Worm (Caenorhabditis elegans): ENCODE data around the gene slt-1.

slt-1 gene

DNA sequence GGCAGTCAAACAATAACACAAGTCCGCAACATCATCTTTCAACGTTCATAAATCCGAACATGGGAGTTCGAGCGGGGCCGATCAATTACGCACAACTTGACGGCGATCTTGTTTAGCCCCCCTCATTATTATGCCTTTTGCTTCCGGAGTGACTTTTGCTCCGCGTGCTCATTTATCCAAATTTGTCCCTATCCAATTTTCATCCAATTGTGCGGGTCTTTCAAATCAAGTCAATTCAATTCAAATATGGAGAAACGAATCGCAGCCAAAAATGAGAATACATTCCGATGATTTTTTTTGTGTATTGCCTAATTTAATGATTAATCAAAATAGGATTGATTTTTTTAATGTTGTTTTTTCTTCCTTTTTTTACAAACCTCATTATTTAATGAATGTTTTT, 11.7 kb upstream of the slt-1 start:
- no peak for TF ChIP-seq F44E2.7 (GFP tag; IDR thresholded peaks at IDR 0.05)
- TF ChIP-seq saeg-2 (GFP tag; IDR thresholded peaks at IDR 0.05), result no peak
- no peak for TF ChIP-seq daf-12 (tag; optimal IDR thresholded peaks at IDR 0.05)
- TF ChIP-seq nhr-25 (tag; optimal IDR thresholded peaks at IDR 0.05; ENCODE audit: borderline replicate concordance, insufficient read depth), result no peak
- peak in 1 of 2 experiments; percentile 12 for TF ChIP-seq unc-62 (GFP tag; optimal IDR thresholded peaks at IDR 0.05 in 1 of 2)
- no peak for TF ChIP-seq unc-62 (tag; optimal IDR thresholded peaks at IDR 0.05)

DNA sequence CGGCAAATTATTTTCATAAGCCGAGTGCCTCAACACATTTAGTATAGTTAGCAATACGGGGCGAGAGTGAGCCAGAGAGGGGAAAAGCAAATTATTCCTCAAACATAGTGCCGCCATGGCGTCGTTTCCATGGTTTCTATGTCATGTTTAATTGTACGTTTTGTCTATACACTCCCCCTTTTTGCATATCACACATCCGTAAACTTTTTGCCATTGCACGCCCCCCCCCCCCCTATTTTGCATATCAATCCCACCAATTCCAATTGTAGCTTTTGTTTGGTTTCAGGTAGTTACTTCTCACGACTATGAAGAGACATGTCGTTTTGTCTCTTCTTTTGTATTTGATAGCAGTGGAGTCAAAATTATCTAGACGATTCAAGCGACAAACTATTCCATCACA, 10.1 kb upstream of the slt-1 start, which contains the start of gene C26G2.2:
TSS of gene C26G2.2 (plus strand) at position 301 of the 400 bp plus-strand sequence.
- no peak for TF ChIP-seq mdt-29 (GFP tag; IDR thresholded peaks at IDR 0.05)
- peak in 1 of 2 experiments; percentile 71 for TF ChIP-seq unc-62 (GFP tag; optimal IDR thresholded peaks at IDR 0.05 in 1 of 2)
- no peak for TF ChIP-seq unc-62 (tag; optimal IDR thresholded peaks at IDR 0.05)
- no peak for TF ChIP-seq F49E8.2 (tag; optimal IDR thresholded peaks at IDR 0.05; ENCODE audit: borderline replicate concordance)

DNA sequence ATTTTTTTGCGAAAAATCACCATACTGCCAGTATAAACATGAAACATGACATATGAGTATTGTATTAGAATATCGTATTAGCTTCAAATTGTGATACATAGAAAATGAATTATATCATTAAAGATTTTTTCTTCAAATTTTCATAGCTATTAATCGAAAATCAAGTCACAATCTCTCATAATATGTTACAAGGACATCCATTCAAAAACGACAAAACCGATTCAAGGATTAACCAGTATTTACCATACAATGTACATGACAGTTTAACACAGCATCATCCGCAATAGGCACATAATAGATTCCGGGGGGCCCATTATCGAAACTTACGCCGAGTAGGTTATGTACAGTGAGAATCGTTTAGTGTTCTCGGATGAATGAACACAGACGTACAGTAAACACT, 2.8 kb upstream of the slt-1 start:
- peak; percentile 87 for TF ChIP-seq aha-1 (tag)
- TF ChIP-seq unc-62 (GFP tag; optimal IDR thresholded peaks at IDR 0.05 in 1 of 2), result peak in 1 of 2 experiments; percentile 55
- no peak for TF ChIP-seq unc-62 (tag; optimal IDR thresholded peaks at IDR 0.05)
- no peak for TF ChIP-seq lir-3 (tag; optimal IDR thresholded peaks at IDR 0.05)

DNA sequence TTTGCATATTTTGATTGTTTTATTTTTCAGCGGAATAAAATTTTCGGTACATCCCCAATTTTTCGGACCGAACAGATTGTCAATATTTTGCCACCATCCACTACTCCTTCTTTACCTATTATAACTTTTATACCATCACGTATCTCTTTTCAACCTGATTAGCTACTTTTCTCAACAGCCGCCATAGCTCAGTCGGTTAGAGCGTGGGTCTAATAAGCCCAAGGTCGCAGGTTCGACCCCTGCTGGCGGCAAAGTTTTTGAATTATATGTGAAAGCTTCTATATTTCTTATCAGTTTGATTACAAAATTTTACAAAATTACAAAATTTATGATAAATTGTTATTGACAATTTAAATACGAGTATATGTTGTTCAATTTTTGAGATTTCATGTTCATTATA, 4.9 kb downstream of the slt-1 start:
- no peak for TF ChIP-seq daf-19 (GFP tag; conservative IDR thresholded peaks at IDR 0.05)
- TF ChIP-seq nhr-41 (GFP tag; IDR thresholded peaks at IDR 0.05), result 0 out of 2 replicates have a peak, but pooled peaks have one; percentile 21
- peak; percentile 73 for TF ChIP-seq snpc-1.2 (GFP tag; IDR thresholded peaks at IDR 0.05)
- TF ChIP-seq ZK546.5 (tag; optimal IDR thresholded peaks at IDR 0.05), result no peak
- TF ChIP-seq daf-16 (GFP tag; optimal IDR thresholded peaks at IDR 0.05), result peak; percentile 9 to 47
- no peak for TF ChIP-seq daf-16 (tag; optimal IDR thresholded peaks at IDR 0.05)
- TF ChIP-seq php-3 (GFP tag; IDR thresholded peaks at IDR 0.05), result no peak
- no peak for TF ChIP-seq Y105C5A.15 (GFP tag; IDR thresholded peaks at IDR 0.05)
- TF ChIP-seq unc-62 (GFP tag; optimal IDR thresholded peaks at IDR 0.05 in 1 of 2), result no peak
- TF ChIP-seq unc-62 (tag; optimal IDR thresholded peaks at IDR 0.05), result no peak
- TF ChIP-seq vab-7 (GFP tag; IDR thresholded peaks at IDR 0.05), result peak; percentile 54; the same call in 1 of the 2 replicates
- 0 out of 4 replicates have a peak, but pooled peaks of 1 of the 2 experiments have one; percentile 42 for TF ChIP-seq madf-5 (GFP tag; IDR thresholded peaks at IDR 0.05)
- peak; percentile 25 for TF ChIP-seq zip-2 (tag; optimal IDR thresholded peaks at IDR 0.05)
- peak; percentile 73; the same call in 1 of the 2 replicates for TF ChIP-seq arid-1 (GFP tag; conservative IDR thresholded peaks at IDR 0.05)
- peak; percentile 62; the same call in 1 of the 2 replicates for TF ChIP-seq egl-43 (GFP tag; IDR thresholded peaks at IDR 0.05)
- TF ChIP-seq pha-4 (GFP tag; IDR thresholded peaks at IDR 0.05), result peak; percentile 81
- no peak for TF ChIP-seq pha-4 (tag; optimal IDR thresholded peaks at IDR 0.05)
- TF ChIP-seq tra-1 (GFP tag; IDR thresholded peaks at IDR 0.05), result 0 out of 2 replicates have a peak, but pooled peaks have one; percentile 8
- no peak for TF ChIP-seq pqm-1 (tag; optimal IDR thresholded peaks at IDR 0.05)
- peak; percentile 64 for TF ChIP-seq mes-2 (tag; optimal IDR thresholded peaks at IDR 0.05; ENCODE audit: poor library complexity, severe bottlenecking)
- TF ChIP-seq dmd-8 (GFP tag; IDR thresholded peaks at IDR 0.05), result peak; percentile 71; the same call in 1 of the 2 replicates
- TF ChIP-seq nhr-77 (tag; optimal IDR thresholded peaks at IDR 0.05), result no peak
- peak; percentile 29 for TF ChIP-seq hlh-30 (tag; optimal IDR thresholded peaks at IDR 0.05; ENCODE audit: insufficient read depth)
- TF ChIP-seq zfp-3 (GFP tag; conservative IDR thresholded peaks at IDR 0.05), result peak; percentile 52; the same call in 1 of the 2 replicates
- no peak for TF ChIP-seq F10B5.3 (tag; optimal IDR thresholded peaks at IDR 0.05)
- no peak for TF ChIP-seq lsy-2 (tag; optimal IDR thresholded peaks at IDR 0.05)
- no peak for TF ChIP-seq D1046.2 (GFP tag; IDR thresholded peaks at IDR 0.05)
- peak; percentile 68; the same call in 1 of the 2 replicates for TF ChIP-seq lim-7 (GFP tag; IDR thresholded peaks at IDR 0.05)
- peak; percentile 33; the same call in 1 of the 2 replicates for TF ChIP-seq dmd-6 (GFP tag; IDR thresholded peaks at IDR 0.05)
- peak; percentile 66; the same call in 1 of the 2 replicates for TF ChIP-seq F26F4.8 (GFP tag; conservative IDR thresholded peaks at IDR 0.05)
- no peak for TF ChIP-seq mdl-1 (tag; optimal IDR thresholded peaks at IDR 0.05)
- TF ChIP-seq mxl-3 (GFP tag; optimal IDR thresholded peaks at IDR 0.05), result no peak

Measured in whole organism, L4 larva.